Fruit fly (Drosophila melanogaster) whole organism, pupa: ENCODE measurements around the gene Cpr72Ea.

ENCODE experiments used
- CG12605 ChIP-seq: fragments of 200-800 bp; sonication (Bioruptor generic); IDR thresholded peaks from 2 replicates; pipeline ENCODE4 v1.3.6; 2022; ENCODE audit warnings: missing biosample characterization, missing genetic modification characterization
- EcR ChIP-seq: fragments of 200-800 bp; sonication (Bioruptor generic); optimal IDR thresholded peaks from 3 replicates; lab custom pipeline; 2019; ENCODE audit warnings: missing biosample characterization, missing genetic modification characterization, mild to moderate bottlenecking, moderate library complexity, missing genetic modification reagents

dm6 chr3L:16329495-16329894 is 32.9 kb upstream of the Cpr72Ea start, which contains the start of gene CG33061:
- TF ChIP-seq CG12605 (GFP tag; lab: Robert Waterston, UW) (no peak), EcR (no peak)
